Worm (Caenorhabditis elegans) whole organism, midembryonic: Measurements from ENCODE around the gene T04F8.7.

Source experiments
- T22C8.4 ChIP-seq: fragments of 200-800 bp; sonication (Bioruptor generic); IDR thresholded peaks from 2 replicates; pipeline ENCODE4 v1.3.6; 2022; ENCODE audit warnings: missing genetic modification characterization, missing compliant biosample characterization
- klf-2 ChIP-seq: fragments of 200-800 bp; sonication (Bioruptor generic); conservative IDR thresholded peaks from 2 replicates; pipeline ENCODE4 v1.3.6; 2022; ENCODE audit warnings: missing genetic modification reagents, missing genetic modification characterization, missing compliant biosample characterization
- med-1 ChIP-seq: sonication (generic microtip); optimal IDR thresholded peaks from 2 replicates; lab custom pipeline; 2017; ENCODE audit warnings: missing genetic modification characterization, mild to moderate bottlenecking, missing compliant biosample characterization, antibody characterized with exemption, missing genetic modification reagents; ENCODE audit not compliant: insufficient read depth
- ref-1 ChIP-seq: fragments of 200-800 bp; sonication (Bioruptor generic); conservative IDR thresholded peaks from 2 replicates; pipeline ENCODE4 v1.3.6; 2022; ENCODE audit warnings: missing genetic modification reagents, missing genetic modification characterization, missing compliant biosample characterization
- tab-1 ChIP-seq: fragments of 200-800 bp; sonication (Bioruptor generic); IDR thresholded peaks from 2 replicates; pipeline ENCODE4 v1.3.6; 2022; ENCODE audit warnings: missing genetic modification characterization, missing compliant biosample characterization
- ztf-23 ChIP-seq: fragments of 200-800 bp; sonication (Bioruptor generic); IDR thresholded peaks from 2 replicates; pipeline ENCODE4 v1.3.6; 2022; ENCODE audit warnings: missing genetic modification reagents, missing genetic modification characterization, missing compliant biosample characterization
- ztf-29 ChIP-seq: fragments of 200-800 bp; sonication (Bioruptor generic); IDR thresholded peaks from 2 replicates; pipeline ENCODE4 v1.3.6; 2022; ENCODE audit warnings: missing genetic modification reagents, missing genetic modification characterization, missing compliant biosample characterization

ce11 chrX:11693092-11693491, 12.3 kb upstream of the T04F8.7 start, which contains the start of gene smcl-1:
- TF ChIP-seq tab-1 (GFP tag; lab: Robert Waterston, UW) (no peak), ref-1 (GFP tag; lab: Robert Waterston, UW) (no peak), ztf-23 (GFP tag; lab: Robert Waterston, UW) (no peak), med-1 (GFP tag; lab: Kevin White, UChicago) (no peak), T22C8.4 (GFP tag; lab: Robert Waterston, UW) (no peak), ztf-29 (GFP tag; lab: Robert Waterston, UW) (no peak), klf-2 (GFP tag; lab: Robert Waterston, UW) (no peak)
